Fruit fly (Drosophila melanogaster) whole organism, prepupa: ENCODE data around the gene gt.

Experiments
- Blimp-1 ChIP-seq: fragments of 200-800 bp; sonication (Bioruptor generic); optimal IDR thresholded peaks from 3 replicates; lab custom pipeline; 2017; ENCODE audit warnings: missing biosample characterization, missing genetic modification characterization, mild to moderate bottlenecking, moderate library complexity, missing genetic modification reagents
- CG10631 ChIP-seq: fragments of 200-800 bp; sonication (Bioruptor generic); optimal IDR thresholded peaks from 2 replicates; lab custom pipeline; 2016; ENCODE audit warnings: missing biosample characterization, missing genetic modification characterization
- CG10669 ChIP-seq: fragments of 200-800 bp; sonication (Bioruptor generic); optimal IDR thresholded peaks from 3 replicates; lab custom pipeline; 2018; ENCODE audit warnings: missing biosample characterization, mild to moderate bottlenecking, missing genetic modification characterization, moderate library complexity
- CG11294 ChIP-seq: fragments of 200-800 bp; sonication (Bioruptor generic); IDR thresholded peaks from 2 replicates; pipeline ENCODE4 v1.3.6; 2022; ENCODE audit warnings: missing biosample characterization, missing genetic modification characterization
- CG11762 ChIP-seq: fragments of 200-800 bp; sonication (Bioruptor generic); optimal IDR thresholded peaks from 3 replicates; lab custom pipeline; 2016; ENCODE audit warnings: missing biosample characterization, missing genetic modification characterization; ENCODE audit not compliant: insufficient read depth
- CG11902 ChIP-seq: fragments of 200-800 bp; sonication (Bioruptor generic); optimal IDR thresholded peaks from 3 replicates; lab custom pipeline; 2016; ENCODE audit warnings: missing biosample characterization, missing genetic modification characterization
- CG15336 ChIP-seq: fragments of 200-800 bp; sonication (Bioruptor generic); IDR thresholded peaks from 2 replicates; pipeline ENCODE4 v1.3.6; 2022; ENCODE audit warnings: missing biosample characterization, missing genetic modification characterization
- CG1621 ChIP-seq: fragments of 200-800 bp; sonication (Bioruptor generic); optimal IDR thresholded peaks from 3 replicates; lab custom pipeline; 2018; ENCODE audit warnings: missing biosample characterization, mild to moderate bottlenecking, missing genetic modification characterization
- CG16779 ChIP-seq: fragments of 200-800 bp; sonication (Bioruptor generic); optimal IDR thresholded peaks from 3 replicates; lab custom pipeline; 2017; ENCODE audit warnings: missing biosample characterization, mild to moderate bottlenecking, missing genetic modification characterization
- CG3032 ChIP-seq: fragments of 200-800 bp; optimal IDR thresholded peaks from 2 replicates; lab custom pipeline; 2019; ENCODE audit warnings: missing biosample characterization, mild to moderate bottlenecking, missing genetic modification characterization, moderate library complexity
- CG31627 ChIP-seq: fragments of 200-800 bp; sonication (Bioruptor generic); optimal IDR thresholded peaks from 3 replicates; lab custom pipeline; 2016; ENCODE audit warnings: missing biosample characterization, missing genetic modification characterization
- CG32006 ChIP-seq: fragments of 200-800 bp; sonication (Bioruptor generic); optimal IDR thresholded peaks from 3 replicates; lab custom pipeline; 2017; ENCODE audit warnings: missing biosample characterization, mild to moderate bottlenecking, missing genetic modification characterization
- CG34406 ChIP-seq: fragments of 200-800 bp; sonication (Bioruptor generic); optimal IDR thresholded peaks from 3 replicates; lab custom pipeline; 2016; ENCODE audit warnings: missing biosample characterization, missing genetic modification characterization
- CG3919 ChIP-seq: fragments of 200-800 bp; sonication (Bioruptor generic); optimal IDR thresholded peaks from 3 replicates; lab custom pipeline; 2016; ENCODE audit warnings: missing biosample characterization, missing genetic modification characterization
- CG4318 ChIP-seq: fragments of 200-800 bp; sonication (Bioruptor generic); optimal IDR thresholded peaks from 3 replicates; lab custom pipeline; 2017; ENCODE audit warnings: missing biosample characterization, mild to moderate bottlenecking, missing genetic modification characterization
- CG6163 ChIP-seq: fragments of 200-800 bp; sonication (Bioruptor generic); IDR thresholded peaks from 3 replicates; pipeline ENCODE4 v1.3.6; 2022; ENCODE audit warnings: missing biosample characterization, missing genetic modification characterization
- CG6808 ChIP-seq: fragments of 200-800 bp; sonication (Bioruptor generic); optimal IDR thresholded peaks from 3 replicates; lab custom pipeline; 2017; ENCODE audit warnings: missing biosample characterization, missing genetic modification characterization, mild to moderate bottlenecking, moderate library complexity, missing genetic modification reagents
- CG7368 ChIP-seq: fragments of 200-800 bp; sonication (Bioruptor generic); optimal IDR thresholded peaks from 3 replicates; lab custom pipeline; 2016; ENCODE audit warnings: missing biosample characterization, missing genetic modification characterization
- CG8319 ChIP-seq: fragments of 200-800 bp; sonication (Bioruptor generic); optimal IDR thresholded peaks from 3 replicates; lab custom pipeline; 2016; ENCODE audit warnings: missing biosample characterization, missing genetic modification characterization
- CG8632 ChIP-seq: fragments of 200-800 bp; sonication (Bioruptor generic); optimal IDR thresholded peaks from 3 replicates; lab custom pipeline; 2016; ENCODE audit warnings: missing biosample characterization, missing genetic modification characterization
- Eip75B ChIP-seq: fragments of 200-800 bp; sonication (Bioruptor generic); optimal IDR thresholded peaks from 3 replicates; lab custom pipeline; 2016; ENCODE audit warnings: missing biosample characterization, missing genetic modification characterization
- Eip78C ChIP-seq: fragments of 200-800 bp; sonication (Bioruptor generic); peaks from one replicate; lab custom pipeline; 2016; ENCODE audit warnings: missing biosample characterization, missing genetic modification characterization
- Eip93F ChIP-seq: fragments of 200-800 bp; sonication (Bioruptor generic); optimal IDR thresholded peaks from 2 replicates; lab custom pipeline; 2016; ENCODE audit warnings: missing biosample characterization, mild to moderate bottlenecking, missing genetic modification characterization
- Ets96B ChIP-seq: fragments of 200-800 bp; optimal IDR thresholded peaks from 2 replicates; lab custom pipeline; 2019; ENCODE audit warnings: missing biosample characterization, mild to moderate bottlenecking, missing genetic modification characterization, moderate library complexity
- Gug ChIP-seq: fragments of 200-800 bp; sonication (Bioruptor generic); IDR thresholded peaks from 2 replicates; pipeline ENCODE4 v1.3.6; 2022; ENCODE audit warnings: missing biosample characterization, missing genetic modification characterization
- Hr38 ChIP-seq: sonication (Bioruptor generic); optimal IDR thresholded peaks from 2 replicates; lab custom pipeline; 2016; ENCODE audit warnings: missing biosample characterization, missing genetic modification characterization
- Hr39 ChIP-seq: fragments of 200-800 bp; sonication (Bioruptor generic); optimal IDR thresholded peaks from 2 replicates; lab custom pipeline; 2016; ENCODE audit warnings: missing biosample characterization, missing genetic modification characterization
- Hr4 ChIP-seq: fragments of 200-800 bp; sonication (Bioruptor generic); optimal IDR thresholded peaks from 3 replicates; lab custom pipeline; 2016; ENCODE audit warnings: missing biosample characterization, missing genetic modification characterization
- Lpt ChIP-seq: fragments of 200-800 bp; sonication (Bioruptor generic); optimal IDR thresholded peaks from 3 replicates; lab custom pipeline; 2016; ENCODE audit warnings: missing biosample characterization, missing genetic modification characterization
- Met ChIP-seq: fragments of 200-800 bp; sonication (Bioruptor generic); optimal IDR thresholded peaks from 3 replicates; lab custom pipeline; 2016; ENCODE audit warnings: missing biosample characterization, missing genetic modification characterization
- OdsH ChIP-seq: fragments of 200-800 bp; sonication (Bioruptor generic); optimal IDR thresholded peaks from 3 replicates; lab custom pipeline; 2016; ENCODE audit warnings: missing biosample characterization, missing genetic modification characterization
- Smox ChIP-seq: fragments of 200-800 bp; sonication (Bioruptor generic); optimal IDR thresholded peaks from 3 replicates; lab custom pipeline; 2016; ENCODE audit warnings: missing biosample characterization, missing genetic modification characterization
- Sox102F ChIP-seq: fragments of 200-800 bp; sonication (Bioruptor generic); optimal IDR thresholded peaks from 2 replicates; lab custom pipeline; 2016; ENCODE audit warnings: missing biosample characterization, mild to moderate bottlenecking, missing genetic modification characterization
- Sox14 ChIP-seq: fragments of 200-800 bp; sonication (Bioruptor generic); optimal IDR thresholded peaks from 3 replicates; lab custom pipeline; 2016; ENCODE audit warnings: missing biosample characterization, missing genetic modification characterization
- Sox15 ChIP-seq: fragments of 200-800 bp; sonication (Bioruptor generic); optimal IDR thresholded peaks from 3 replicates; lab custom pipeline; 2016; ENCODE audit warnings: missing biosample characterization, missing genetic modification characterization
- achi ChIP-seq: fragments of 200-800 bp; sonication (Bioruptor generic); optimal IDR thresholded peaks from 3 replicates; lab custom pipeline; 2016; ENCODE audit warnings: missing biosample characterization, missing genetic modification characterization
- acj6 ChIP-seq: fragments of 200-800 bp; sonication (Bioruptor generic); optimal IDR thresholded peaks from 3 replicates; lab custom pipeline; 2016; ENCODE audit warnings: missing biosample characterization, missing genetic modification characterization
- cyc ChIP-seq: fragments of 200-800 bp; sonication (Bioruptor generic); optimal IDR thresholded peaks from 3 replicates; lab custom pipeline; 2016; ENCODE audit warnings: missing biosample characterization, missing genetic modification characterization
- dsx ChIP-seq: fragments of 200-800 bp; optimal IDR thresholded peaks from 3 replicates; lab custom pipeline; 2019; ENCODE audit warnings: missing biosample characterization, mild to moderate bottlenecking, missing genetic modification characterization, moderate library complexity; ENCODE audit not compliant: poor library complexity, severe bottlenecking
- eg ChIP-seq: fragments of 200-800 bp; sonication (Bioruptor generic); IDR thresholded peaks from 3 replicates; pipeline ENCODE4 v1.3.6; 2022; ENCODE audit warnings: missing biosample characterization, missing genetic modification characterization
- esn ChIP-seq: fragments of 200-800 bp; sonication (Bioruptor generic); optimal IDR thresholded peaks from 2 replicates; lab custom pipeline; 2016; ENCODE audit warnings: missing biosample characterization, mild to moderate bottlenecking, missing genetic modification characterization, moderate library complexity
- fd85E ChIP-seq: fragments of 200-800 bp; sonication (Bioruptor generic); optimal IDR thresholded peaks from 3 replicates; lab custom pipeline; 2016; ENCODE audit warnings: missing biosample characterization, missing genetic modification characterization
- fkh ChIP-seq: fragments of 200-800 bp; sonication (Bioruptor generic); optimal IDR thresholded peaks from 3 replicates; lab custom pipeline; 2017; ENCODE audit warnings: missing biosample characterization, mild to moderate bottlenecking, missing genetic modification characterization, moderate library complexity
- lz ChIP-seq: fragments of 200-800 bp; sonication (Bioruptor generic); optimal IDR thresholded peaks from 3 replicates; lab custom pipeline; 2016; ENCODE audit warnings: missing biosample characterization, missing genetic modification characterization
- pdm3 ChIP-seq: fragments of 200-800 bp; sonication (Bioruptor generic); optimal IDR thresholded peaks from 3 replicates; lab custom pipeline; 2016; ENCODE audit warnings: missing biosample characterization, missing genetic modification characterization
- salr ChIP-seq, 2 experiments: fragments of 200-800 bp; sonication (Bioruptor generic); optimal IDR thresholded peaks; 3 replicates each; lab custom pipeline; 2016 to 2018; ENCODE audit warnings: missing biosample characterization in 2 of 2, missing genetic modification characterization in 2 of 2, mild to moderate bottlenecking in 1 of 2
- ss ChIP-seq, 2 experiments: fragments of 200-800 bp; sonication (Bioruptor generic); optimal IDR thresholded peaks; 2 replicates in 1 of 2; 3 replicates in 1 of 2; lab custom pipeline; 2017 to 2018; ENCODE audit warnings: mild to moderate bottlenecking in 2 of 2, missing biosample characterization in 2 of 2, missing genetic modification characterization in 2 of 2, moderate library complexity in 1 of 2
- svp ChIP-seq: fragments of 200-800 bp; sonication (Bioruptor generic); peaks from one replicate; lab custom pipeline; 2016; ENCODE audit warnings: missing biosample characterization, missing genetic modification characterization
- topi ChIP-seq: fragments of 200-800 bp; sonication (Bioruptor generic); optimal IDR thresholded peaks from 3 replicates; lab custom pipeline; 2016; ENCODE audit warnings: missing biosample characterization, missing genetic modification characterization
- vri ChIP-seq: fragments of 200-800 bp; sonication (Bioruptor generic); optimal IDR thresholded peaks from 3 replicates; lab custom pipeline; 2016; ENCODE audit warnings: missing biosample characterization, mild to moderate bottlenecking, missing genetic modification characterization

The gt gene

DNA sequence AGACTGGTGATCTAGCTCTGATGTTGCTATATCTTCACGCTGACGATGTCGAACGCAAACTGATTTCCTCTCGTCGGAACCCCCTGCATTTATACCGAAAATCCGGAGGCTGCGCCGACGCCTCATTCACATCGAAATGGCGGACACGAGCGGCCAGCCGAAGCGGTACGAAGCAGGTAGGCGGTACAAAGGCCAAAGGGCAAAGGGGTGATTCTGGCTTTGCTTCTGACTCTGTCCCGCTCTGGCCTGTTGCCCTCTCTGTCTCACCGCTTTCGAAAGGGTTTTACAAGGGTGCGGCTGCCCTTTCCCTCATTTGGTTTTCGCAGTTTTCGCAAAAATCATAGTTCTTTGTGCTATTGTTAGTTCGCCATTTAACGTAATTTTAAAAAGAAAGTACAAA, at the start of gene gt:
Gene gt, minus strand, starts transcription at position 65 of the 400 bp plus-strand sequence.
- no peak for TF ChIP-seq Hr38 (GFP tag; lab: Kevin White, UChicago)

DNA sequence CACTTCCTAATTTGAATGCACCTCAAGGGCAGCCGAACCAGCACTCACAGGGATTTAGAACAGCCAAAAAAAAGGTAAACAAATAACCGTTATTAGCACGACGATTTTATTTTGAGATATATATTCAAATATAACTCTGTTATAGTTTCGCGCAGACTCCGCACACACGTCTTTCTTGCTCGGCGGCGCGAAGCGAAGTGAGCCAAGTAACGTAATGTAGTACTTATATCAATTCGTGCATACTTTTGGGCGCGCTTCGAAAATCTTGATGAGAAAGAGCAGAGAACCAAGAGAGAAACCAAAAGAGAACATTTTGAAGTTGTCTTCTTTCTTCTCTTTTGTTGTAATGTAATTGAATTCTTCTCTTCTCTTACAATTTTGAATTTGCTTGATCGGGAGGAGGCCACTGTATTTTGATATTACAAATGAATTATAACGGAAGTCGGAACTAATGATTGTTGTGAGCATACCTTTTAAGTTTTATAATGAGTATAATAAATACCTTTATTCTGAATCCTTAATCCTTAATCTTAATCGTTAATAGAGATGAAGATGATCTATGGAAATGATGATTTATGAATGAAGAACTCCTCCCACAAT, 41.2 kb upstream of the gt start, which contains the start of gene boi:
Gene boi, minus strand, starts transcription at position 201 of the 600 bp plus-strand sequence.
- TF ChIP-seq Hr38 (GFP tag; lab: Kevin White, UChicago) (no peak), Lpt (GFP tag; lab: Kevin White, UChicago) (no peak), OdsH (GFP tag; lab: Kevin White, UChicago) (no peak), Eip93F (no peak), vri (GFP tag; lab: Kevin White, UChicago) (no peak), CG6163 (GFP tag; lab: Robert Waterston, UW) (no peak), pdm3 (no peak), CG11762 (no peak), CG3032 (tag; lab: Kevin White, UChicago) (no peak), CG34406 (no peak), CG10631 (GFP tag; lab: Kevin White, UChicago) (no peak), acj6 (no peak), lz (GFP tag; lab: Kevin White, UChicago) (no peak), Hr4 (no peak), salr (GFP tag; optimal IDR thresholded peaks at IDR 0.05; lab: Kevin White, UChicago) (no peak), CG32006 (GFP tag; lab: Kevin White, UChicago) (no peak), Sox14 (GFP tag; lab: Kevin White, UChicago) (no peak), svp (GFP tag; lab: Kevin White, UChicago) (no peak), esn (no peak), topi (GFP tag; lab: Kevin White, UChicago) (peak; percentile 26), Ets96B (no peak), CG8632 (GFP tag; lab: Kevin White, UChicago) (no peak), CG10669 (no peak), dsx (no peak), ss (GFP tag; optimal IDR thresholded peaks at IDR 0.05; lab: Kevin White, UChicago) (no peak), cyc (GFP tag; lab: Kevin White, UChicago) (no peak), Met (peak; percentile 31), Sox15 (no peak), CG11294 (no peak), CG16779 (no peak), CG15336 (GFP tag; lab: Robert Waterston, UW) (peak; percentile 25; the same call in 1 of the 2 replicates), CG4318 (GFP tag; lab: Kevin White, UChicago) (no peak), CG31627 (GFP tag; lab: Kevin White, UChicago) (no peak), eg (GFP tag; lab: Robert Waterston, UW) (no peak; the same call in 2 of the 3 replicates), CG6808 (GFP tag; lab: Kevin White, UChicago) (no peak), fkh (GFP tag; lab: Kevin White, UChicago) (no peak), Hr39 (GFP tag; lab: Kevin White, UChicago) (no peak), Blimp-1 (GFP tag; lab: Kevin White, UChicago) (no peak), achi (GFP tag; lab: Kevin White, UChicago) (no peak), Gug (no peak), CG8319 (no peak), Sox102F (GFP tag; lab: Kevin White, UChicago) (peak; percentile 46), Eip75B (peak; percentile 6), CG7368 (GFP tag; lab: Kevin White, UChicago) (no peak), Eip78C (GFP tag; lab: Kevin White, UChicago) (peak; percentile 68), Smox (GFP tag; lab: Kevin White, UChicago) (no peak), fd85E (GFP tag; lab: Kevin White, UChicago) (peak; percentile 31), CG1621 (no peak), CG11902 (GFP tag; lab: Kevin White, UChicago) (no peak), CG3919 (GFP tag; lab: Kevin White, UChicago) (no peak)
